Worm (Caenorhabditis elegans) whole organism, midembryonic: ENCODE measurements around the gene C41G6.12.

Experiments
- T22C8.4 ChIP-seq: fragments of 200-800 bp; sonication (Bioruptor generic); IDR thresholded peaks from 2 replicates; pipeline ENCODE4 v1.3.6; 2022; ENCODE audit warnings: missing genetic modification characterization, missing compliant biosample characterization
- cog-1 ChIP-seq: sonication (generic microtip); optimal IDR thresholded peaks from 2 replicates; lab custom pipeline; 2016; ENCODE audit warnings: missing genetic modification characterization, missing compliant biosample characterization
- flt-1 ChIP-seq: fragments of 200-800 bp; sonication (Bioruptor generic); IDR thresholded peaks from 2 replicates; pipeline ENCODE4 v1.3.6; 2022; ENCODE audit warnings: missing genetic modification characterization, missing compliant biosample characterization
- klf-2 ChIP-seq: fragments of 200-800 bp; sonication (Bioruptor generic); conservative IDR thresholded peaks from 2 replicates; pipeline ENCODE4 v1.3.6; 2022; ENCODE audit warnings: missing genetic modification reagents, missing genetic modification characterization, missing compliant biosample characterization
- med-1 ChIP-seq: sonication (generic microtip); optimal IDR thresholded peaks from 2 replicates; lab custom pipeline; 2017; ENCODE audit warnings: missing genetic modification characterization, mild to moderate bottlenecking, missing compliant biosample characterization, antibody characterized with exemption, missing genetic modification reagents; ENCODE audit not compliant: insufficient read depth
- ref-1 ChIP-seq: fragments of 200-800 bp; sonication (Bioruptor generic); conservative IDR thresholded peaks from 2 replicates; pipeline ENCODE4 v1.3.6; 2022; ENCODE audit warnings: missing genetic modification reagents, missing genetic modification characterization, missing compliant biosample characterization
- tab-1 ChIP-seq: fragments of 200-800 bp; sonication (Bioruptor generic); IDR thresholded peaks from 2 replicates; pipeline ENCODE4 v1.3.6; 2022; ENCODE audit warnings: missing genetic modification characterization, missing compliant biosample characterization
- ztf-23 ChIP-seq: fragments of 200-800 bp; sonication (Bioruptor generic); IDR thresholded peaks from 2 replicates; pipeline ENCODE4 v1.3.6; 2022; ENCODE audit warnings: missing genetic modification reagents, missing genetic modification characterization, missing compliant biosample characterization

DNA sequence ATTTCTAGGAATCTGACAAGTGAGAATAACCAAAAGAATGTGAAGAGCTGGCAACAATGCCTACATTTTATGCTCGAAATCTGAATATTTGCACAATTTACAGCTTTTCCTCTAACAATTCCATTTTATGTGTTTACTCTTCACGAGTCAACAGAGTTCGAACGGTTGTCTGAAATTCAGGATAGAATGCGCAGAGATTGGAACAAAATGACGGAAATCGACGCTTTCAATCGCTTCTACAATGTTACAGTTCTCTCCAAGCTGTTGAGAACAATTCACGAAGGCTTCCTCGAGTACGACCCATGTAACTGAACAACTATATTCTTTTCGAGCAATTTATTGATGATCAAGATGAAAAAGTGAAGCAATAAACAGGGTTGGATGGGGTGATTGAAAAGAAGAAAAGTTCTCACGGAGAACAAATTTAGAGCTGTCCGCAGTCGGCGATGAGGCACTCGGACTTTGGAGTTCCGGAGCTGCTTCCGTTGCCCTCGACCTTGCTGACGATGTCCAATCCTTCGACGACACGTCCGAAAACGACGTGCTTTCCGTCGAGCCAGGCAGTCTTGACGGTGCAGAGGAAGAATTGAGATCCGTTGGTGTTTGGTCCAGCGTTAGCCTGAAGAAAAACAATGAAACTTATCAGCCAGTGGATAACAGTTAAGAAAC lies 21.2 kb downstream of the C41G6.12 start, which contains the start of gene Y75B12B.3:
- TF ChIP-seq ref-1 (GFP tag; lab: Robert Waterston, UW) (no peak), flt-1 (GFP tag; lab: Robert Waterston, UW) (no peak), med-1 (GFP tag; lab: Kevin White, UChicago) (no peak), ztf-23 (GFP tag; lab: Robert Waterston, UW) (no peak), T22C8.4 (GFP tag; lab: Robert Waterston, UW) (no peak), cog-1 (tag; lab: Kevin White, UChicago) (no peak), tab-1 (GFP tag; lab: Robert Waterston, UW) (no peak), klf-2 (no peak)
